Fruit fly (Drosophila melanogaster) whole organism, embryonic: ENCODE results near the gene CG9467.

Experiments used
- Abd-B ChIP-seq: fragments of 200-800 bp; sonication (Bioruptor generic); optimal IDR thresholded peaks from 2 replicates; lab custom pipeline; 2018; ENCODE audit warnings: missing biosample characterization, mild to moderate bottlenecking, missing genetic modification characterization, moderate library complexity
- Aef1 ChIP-seq: fragments of 200-800 bp; sonication (Bioruptor generic); IDR thresholded peaks from 3 replicates; pipeline ENCODE4 v1.3.6; 2022; ENCODE audit warnings: missing biosample characterization, missing genetic modification characterization
- Antp ChIP-seq: fragments of 200-800 bp; sonication (Bioruptor generic); optimal IDR thresholded peaks from 3 replicates; lab custom pipeline; 2016; ENCODE audit warnings: missing biosample characterization, missing genetic modification characterization
- Bgb ChIP-seq: fragments of 200-800 bp; sonication (Bioruptor generic); IDR thresholded peaks from 2 replicates; pipeline ENCODE4 v1.3.6; 2022; ENCODE audit warnings: missing biosample characterization, missing genetic modification characterization; ENCODE audit not compliant: partially characterized antibody
- BtbVII ChIP-seq: fragments of 200-800 bp; sonication (Bioruptor generic); optimal IDR thresholded peaks from 3 replicates; lab custom pipeline; 2017; ENCODE audit warnings: missing biosample characterization, mild to moderate bottlenecking, missing genetic modification characterization
- CG11085 ChIP-seq: fragments of 200-800 bp; sonication (Bioruptor generic); IDR thresholded peaks from 2 replicates; pipeline ENCODE4 v1.3.6; 2022; ENCODE audit warnings: missing biosample characterization, missing genetic modification characterization
- CG12299 ChIP-seq: fragments of 200-800 bp; sonication (Bioruptor generic); optimal IDR thresholded peaks from 2 replicates; lab custom pipeline; 2018; ENCODE audit warnings: missing biosample characterization, mild to moderate bottlenecking, missing genetic modification characterization
- CG12769 ChIP-seq: fragments of 200-800 bp; sonication (Bioruptor generic); optimal IDR thresholded peaks from 2 replicates; lab custom pipeline; 2019; ENCODE audit warnings: missing biosample characterization, mild to moderate bottlenecking, missing genetic modification characterization, moderate library complexity
- CG13296 ChIP-seq: fragments of 200-800 bp; sonication (Bioruptor generic); optimal IDR thresholded peaks from 3 replicates; lab custom pipeline; 2018; ENCODE audit warnings: missing biosample characterization, mild to moderate bottlenecking, missing genetic modification characterization
- CG13775 ChIP-seq: fragments of 200-800 bp; sonication (Bioruptor generic); optimal IDR thresholded peaks from 3 replicates; lab custom pipeline; 2017; ENCODE audit warnings: missing biosample characterization, mild to moderate bottlenecking, missing genetic modification characterization
- CG14860 ChIP-seq: fragments of 200-800 bp; sonication (Bioruptor generic); IDR thresholded peaks from 3 replicates; pipeline ENCODE4 v1.3.6; 2022; ENCODE audit warnings: missing biosample characterization, missing genetic modification characterization; ENCODE audit not compliant: partially characterized antibody
- CG14965 ChIP-seq: fragments of 200-800 bp; sonication (Bioruptor generic); optimal IDR thresholded peaks from 2 replicates; lab custom pipeline; 2016; ENCODE audit warnings: missing biosample characterization, missing genetic modification characterization, borderline replicate concordance
- CG1602 ChIP-seq: fragments of 200-800 bp; sonication (Bioruptor generic); optimal IDR thresholded peaks from 3 replicates; lab custom pipeline; 2016; ENCODE audit warnings: missing biosample characterization, missing genetic modification characterization
- CG2889 ChIP-seq: fragments of 200-800 bp; sonication (Bioruptor generic); IDR thresholded peaks from 3 replicates; pipeline ENCODE4 v1.3.6; 2022; ENCODE audit warnings: missing biosample characterization, missing genetic modification characterization
- CG31365 ChIP-seq: fragments of 200-800 bp; sonication (Bioruptor generic); optimal IDR thresholded peaks from 2 replicates; lab custom pipeline; 2018; ENCODE audit warnings: missing biosample characterization, mild to moderate bottlenecking, missing genetic modification characterization
- CG4707 ChIP-seq: fragments of 200-800 bp; sonication (Bioruptor generic); optimal IDR thresholded peaks from 2 replicates; lab custom pipeline; 2018; ENCODE audit warnings: missing biosample characterization, mild to moderate bottlenecking, missing genetic modification characterization, moderate library complexity
- CG5180 ChIP-seq: fragments of 200-800 bp; sonication (Bioruptor generic); optimal IDR thresholded peaks from 3 replicates; lab custom pipeline; 2017; ENCODE audit warnings: missing biosample characterization, missing genetic modification characterization, mild to moderate bottlenecking, moderate library complexity, missing genetic modification reagents
- CG5953 ChIP-seq: fragments of 200-800 bp; sonication (Bioruptor generic); IDR thresholded peaks from 2 replicates; pipeline ENCODE4 v1.3.6; 2022; ENCODE audit warnings: missing biosample characterization, missing genetic modification characterization
- CG6854 ChIP-seq: fragments of 200-800 bp; sonication (Bioruptor generic); optimal IDR thresholded peaks from 3 replicates; lab custom pipeline; 2017; ENCODE audit warnings: missing biosample characterization, mild to moderate bottlenecking, missing genetic modification characterization
- CG7372 ChIP-seq: fragments of 200-800 bp; sonication (Bioruptor generic); IDR thresholded peaks from 2 replicates; pipeline ENCODE4 v1.3.6; 2022; ENCODE audit warnings: missing biosample characterization, missing genetic modification characterization
- CG7928 ChIP-seq: fragments of 200-800 bp; sonication (Bioruptor generic); optimal IDR thresholded peaks from 2 replicates; lab custom pipeline; 2017; ENCODE audit warnings: missing biosample characterization, mild to moderate bottlenecking, missing genetic modification characterization
- CG8290 ChIP-seq, 3 experiments: fragments of 200-800 bp; sonication (Bioruptor generic); optimal IDR thresholded peaks; 2 replicates each; lab custom pipeline; 2016 to 2019; ENCODE audit warnings: missing biosample characterization in 3 of 3, missing genetic modification characterization in 3 of 3, mild to moderate bottlenecking in 2 of 3, moderate library complexity in 1 of 3
- CG8944 ChIP-seq: fragments of 200-800 bp; sonication (Bioruptor generic); optimal IDR thresholded peaks from 3 replicates; lab custom pipeline; 2016; ENCODE audit warnings: missing biosample characterization, missing genetic modification characterization
- CG9797 ChIP-seq: fragments of 200-800 bp; sonication (Bioruptor generic); optimal IDR thresholded peaks from 3 replicates; lab custom pipeline; 2018; ENCODE audit warnings: missing biosample characterization, mild to moderate bottlenecking, missing genetic modification characterization
- CHES-1-like ChIP-seq: fragments of 200-800 bp; sonication (Bioruptor generic); optimal IDR thresholded peaks from 2 replicates; lab custom pipeline; 2016; ENCODE audit warnings: missing biosample characterization, missing genetic modification characterization
- Doc3 ChIP-seq: fragments of 200-800 bp; sonication (Bioruptor generic); IDR thresholded peaks from 3 replicates; pipeline ENCODE4 v1.3.6; 2022; ENCODE audit warnings: missing biosample characterization, missing genetic modification characterization; ENCODE audit not compliant: partially characterized antibody
- ERR ChIP-seq: fragments of 200-800 bp; sonication (Bioruptor generic); optimal IDR thresholded peaks from 2 replicates; lab custom pipeline; 2016; ENCODE audit warnings: missing biosample characterization, missing genetic modification characterization
- Eip74EF ChIP-seq, 2 experiments: fragments of 200-800 bp in 1 of 2; fragments of >200 bp in 1 of 2; sonication (Bioruptor generic) in 1 of 2; optimal IDR thresholded peaks; 2 replicates each; lab custom pipeline; 2017 to 2019; ENCODE audit warnings: missing biosample characterization in 2 of 2, missing genetic modification characterization in 2 of 2, mild to moderate bottlenecking in 1 of 2, moderate library complexity in 1 of 2
- Hsf ChIP-seq: fragments of 200-800 bp; sonication (Bioruptor generic); optimal IDR thresholded peaks from 3 replicates; lab custom pipeline; 2016; ENCODE audit warnings: missing biosample characterization, missing genetic modification characterization
- Opbp ChIP-seq: fragments of 200-800 bp; sonication (Bioruptor generic); IDR thresholded peaks from 3 replicates; pipeline ENCODE4 v1.3.6; 2022; ENCODE audit warnings: missing biosample characterization, missing genetic modification characterization; ENCODE audit not compliant: partially characterized antibody
- Taf1 ChIP-seq: fragments of 200-800 bp; sonication (Bioruptor generic); IDR thresholded peaks from 2 replicates; pipeline ENCODE4 v1.3.6; 2022; ENCODE audit warnings: missing biosample characterization, missing genetic modification characterization
- Usf ChIP-seq: fragments of 200-800 bp; sonication (Bioruptor generic); optimal IDR thresholded peaks from 2 replicates; lab custom pipeline; 2017; ENCODE audit warnings: missing genotype, missing biosample characterization, missing genetic modification characterization
- ab ChIP-seq: fragments of 200-800 bp; sonication (Bioruptor generic); optimal IDR thresholded peaks from 2 replicates; lab custom pipeline; 2016; ENCODE audit warnings: missing biosample characterization, missing genetic modification characterization
- az2 ChIP-seq: fragments of 200-800 bp; sonication (Bioruptor generic); optimal IDR thresholded peaks from 3 replicates; lab custom pipeline; 2016; ENCODE audit warnings: missing biosample characterization, missing genetic modification characterization
- br ChIP-seq: fragments of >200 bp; optimal IDR thresholded peaks from 2 replicates; lab custom pipeline; 2017
- bsh ChIP-seq, 2 experiments: fragments of 200-800 bp; sonication (Bioruptor generic); optimal IDR thresholded peaks; 2 replicates each; lab custom pipeline; 2017 to 2018; ENCODE audit warnings: mild to moderate bottlenecking in 2 of 2, missing biosample characterization in 2 of 2, missing genetic modification characterization in 2 of 2, moderate library complexity in 1 of 2
- fru ChIP-seq: fragments of >200 bp; optimal IDR thresholded peaks from 2 replicates; lab custom pipeline; 2017
- gcm2 ChIP-seq: fragments of 200-800 bp; sonication (Bioruptor generic); optimal IDR thresholded peaks from 2 replicates; lab custom pipeline; 2016; ENCODE audit warnings: missing biosample characterization, missing genetic modification characterization
- h ChIP-seq: fragments of >200 bp; optimal IDR thresholded peaks from 2 replicates; lab custom pipeline; 2017
- hkb ChIP-seq, 2 experiments: fragments of 200-800 bp in 1 of 2; fragments of >200 bp in 1 of 2; sonication (Bioruptor generic) in 1 of 2; IDR thresholded peaks in 1 of 2; optimal IDR thresholded peaks in 1 of 2; 2 replicates each; pipeline versions ENCODE4 v1.3.6 to Lab custom; 2017 to 2022; ENCODE audit warnings: missing biosample characterization in 1 of 2, missing genetic modification characterization in 1 of 2
- jigr1 ChIP-seq: fragments of 200-800 bp; sonication (Bioruptor generic); IDR thresholded peaks from 3 replicates; pipeline ENCODE4 v1.3.6; 2022; ENCODE audit warnings: missing biosample characterization, missing genetic modification characterization
- jing ChIP-seq: fragments of 200-800 bp; sonication (Bioruptor generic); optimal IDR thresholded peaks from 2 replicates; lab custom pipeline; 2018; ENCODE audit warnings: missing biosample characterization, mild to moderate bottlenecking, missing genetic modification characterization
- mld ChIP-seq: fragments of 200-800 bp; sonication (Bioruptor generic); IDR thresholded peaks from 3 replicates; pipeline ENCODE4 v1.3.6; 2022; ENCODE audit warnings: missing biosample characterization, missing genetic modification characterization; ENCODE audit not compliant: partially characterized antibody
- otp ChIP-seq: fragments of 200-800 bp; sonication (Bioruptor generic); IDR thresholded peaks from 3 replicates; pipeline ENCODE4, ENCODE4 v1.3.6; 2022; ENCODE audit warnings: missing biosample characterization, missing genetic modification characterization
- sc ChIP-seq, 3 experiments: fragments of >200 bp in 2 of 3; fragments of 200-800 bp in 1 of 3; sonication (Bioruptor generic) in 1 of 3; optimal IDR thresholded peaks; 2 replicates in 2 of 3; 3 replicates in 1 of 3; lab custom pipeline; 2017; ENCODE audit warnings: mild to moderate bottlenecking in 1 of 3, missing biosample characterization in 1 of 3, missing genetic modification characterization in 1 of 3, missing genetic modification reagents in 1 of 3
- slbo ChIP-seq: fragments of 200-800 bp; sonication (Bioruptor generic); IDR thresholded peaks from 2 replicates; pipeline ENCODE4 v1.3.6; 2022; ENCODE audit warnings: missing biosample characterization, missing genetic modification characterization
- stc ChIP-seq: fragments of 200-800 bp; sonication (Bioruptor generic); IDR thresholded peaks from 2 replicates; pipeline ENCODE4 v1.3.6; 2022; ENCODE audit warnings: missing biosample characterization, missing genetic modification characterization
- unpg ChIP-seq: fragments of 200-800 bp; sonication (Bioruptor generic); optimal IDR thresholded peaks from 3 replicates; lab custom pipeline; 2018; ENCODE audit warnings: missing biosample characterization, mild to moderate bottlenecking, missing genetic modification characterization, moderate library complexity
- wdn ChIP-seq: fragments of 200-800 bp; sonication (Bioruptor generic); IDR thresholded peaks from 2 replicates; pipeline ENCODE4 v1.3.6; 2022; ENCODE audit warnings: missing biosample characterization, missing genetic modification characterization
- yki ChIP-seq: fragments of >200 bp; optimal IDR thresholded peaks from 3 replicates; lab custom pipeline; 2018

Gene CG9467

dm6 chr3R:9808946-9809545 is 8.2 kb upstream of the CG9467 start, which contains the start of gene FBXO11 (continued):
- TF ChIP-seq CG4707 (GFP tag; lab: Kevin White, UChicago) (no peak), CG5953 (GFP tag; lab: Robert Waterston, UW) (no peak), Abd-B (no peak), Taf1 (GFP tag; lab: Robert Waterston, UW) (no peak), unpg (GFP tag; lab: Kevin White, UChicago) (no peak), sc (optimal IDR thresholded peaks at IDR 0.05; lab: Kevin White, UChicago) (no peak), sc (GFP tag; optimal IDR thresholded peaks at IDR 0.05; lab: Kevin White, UChicago) (no peak), otp (GFP tag; lab: Robert Waterston, UW) (no peak), wdn (no peak), Opbp (GFP tag; lab: Robert Waterston, UW) (0 out of 3 replicates have a peak, but pooled peaks have one; percentile 34), jigr1 (no peak), BtbVII (GFP tag; lab: Kevin White, UChicago) (peak; percentile 30), slbo (no peak), Aef1 (no peak), CHES-1-like (GFP tag; lab: Kevin White, UChicago) (peak; percentile 58), CG14860 (no peak), Hsf (GFP tag; lab: Kevin White, UChicago) (no peak), br (lab: Kevin White, UChicago) (no peak), gcm2 (GFP tag; lab: Kevin White, UChicago) (no peak), mld (GFP tag; lab: Robert Waterston, UW) (no peak), Usf (GFP tag; lab: Kevin White, UChicago) (no peak), yki (lab: Kevin White, UChicago) (no peak), CG11085 (GFP tag; lab: Robert Waterston, UW) (no peak), bsh (GFP tag; optimal IDR thresholded peaks at IDR 0.05; lab: Kevin White, UChicago) (no peak), jing (GFP tag; lab: Kevin White, UChicago) (no peak), CG8944 (GFP tag; lab: Kevin White, UChicago) (no peak), ab (GFP tag; lab: Kevin White, UChicago) (no peak), az2 (no peak), CG13296 (GFP tag; lab: Kevin White, UChicago) (no peak), CG14965 (no peak), Antp (GFP tag; lab: Kevin White, UChicago) (no peak), hkb (optimal IDR thresholded peaks at IDR 0.05; lab: Kevin White, UChicago) (peak; percentile 72), hkb (GFP tag; IDR thresholded peaks at IDR 0.05; lab: Robert Waterston, UW) (no peak), Eip74EF (GFP tag; optimal IDR thresholded peaks at IDR 0.05; lab: Kevin White, UChicago) (no peak), CG7372 (GFP tag; lab: Robert Waterston, UW) (no peak), CG6854 (GFP tag; lab: Kevin White, UChicago) (no peak), h (lab: Kevin White, UChicago) (no peak), ERR (GFP tag; lab: Kevin White, UChicago) (no peak), stc (no peak), CG13775 (GFP tag; lab: Kevin White, UChicago) (no peak), CG2889 (GFP tag; lab: Robert Waterston, UW) (no peak), CG8290 (GFP tag; optimal IDR thresholded peaks at IDR 0.05; lab: Kevin White, UChicago) (peak; percentile 7), CG8290 (tag; optimal IDR thresholded peaks at IDR 0.05; lab: Kevin White, UChicago) (no peak), CG7928 (GFP tag; lab: Kevin White, UChicago) (no peak), CG1602 (no peak), fru (lab: Kevin White, UChicago) (no peak), CG9797 (GFP tag; lab: Kevin White, UChicago) (peak; percentile 89), CG5180 (no peak), CG12299 (tag; lab: Kevin White, UChicago) (no peak), Bgb (GFP tag; lab: Robert Waterston, UW) (peak; percentile 33; the same call in 1 of the 2 replicates), Doc3 (GFP tag; lab: Robert Waterston, UW) (no peak), CG12769 (tag; lab: Kevin White, UChicago) (no peak), CG31365 (tag; lab: Kevin White, UChicago) (no peak)
